Worm (Caenorhabditis elegans) whole organism, mixed stage, embryonic: ENCODE data around the gene Y49F6A.12.

Experiments used
- ceh-83 ChIP-seq: fragments of 200-800 bp; sonication (Bioruptor generic); optimal IDR thresholded peaks from 2 replicates; lab custom pipeline; 2018; ENCODE audit warnings: mild to moderate bottlenecking, missing genetic modification characterization, missing compliant biosample characterization
- nhr-28 ChIP-seq: fragments of 150-350 bp; optimal IDR thresholded peaks from 2 replicates; lab custom pipeline; 2014; ENCODE audit warnings: missing biosample characterization, missing genetic modification characterization
- sem-2 ChIP-seq: fragments of 200-800 bp; sonication (Bioruptor generic); optimal IDR thresholded peaks from 2 replicates; lab custom pipeline; 2018; ENCODE audit warnings: mild to moderate bottlenecking, missing genetic modification characterization, missing compliant biosample characterization
- sptf-1 ChIP-seq: sonication (generic microtip); optimal IDR thresholded peaks from 2 replicates; lab custom pipeline; 2017; ENCODE audit warnings: mild to moderate bottlenecking, missing genetic modification characterization, moderate library complexity, missing compliant biosample characterization
- unc-62 ChIP-seq: fragments of 150-350 bp; optimal IDR thresholded peaks from 2 replicates; lab custom pipeline; 2014; ENCODE audit warnings: missing biosample characterization, missing genetic modification reagents, missing genetic modification characterization

- TF ChIP-seq nhr-28: no peak
- TF ChIP-seq ceh-83 (GFP tag; lab: Kevin White, UChicago): no peak
- no peak for TF ChIP-seq unc-62 (GFP tag; lab: Kevin White, UChicago)
- no peak for TF ChIP-seq sptf-1 (tag; lab: Kevin White, UChicago)
- no peak for TF ChIP-seq sem-2 (GFP tag; lab: Kevin White, UChicago)
Observed at ce11 chrII:3609764-3610163, 14.3 kb downstream of the Y49F6A.12 start, which contains the start of gene Y49F6A.5.
